Worm (Caenorhabditis elegans) whole organism, L3 larva: ENCODE data around the gene clh-2.

ENCODE experiments used
- elt-3 ChIP-seq, 3 experiments: fragments of 150-350 bp in 1 of 3; sonication (generic microtip) in 2 of 3; optimal IDR thresholded peaks; 2 replicates in 2 of 3; 4 replicates in 1 of 3; lab custom pipeline; 2014 to 2017; ENCODE audit warnings: missing biosample characterization in 3 of 3, missing genetic modification characterization in 3 of 3
- fos-1 ChIP-seq: fragments of 150-350 bp; optimal IDR thresholded peaks from 2 replicates; lab custom pipeline; 2014; ENCODE audit warnings: missing biosample characterization, missing genetic modification characterization
- mdl-1 ChIP-seq: fragments of 150-350 bp; optimal IDR thresholded peaks from 2 replicates; lab custom pipeline; 2014; ENCODE audit warnings: missing biosample characterization, missing genetic modification characterization
- snpc-4 ChIP-seq: fragments of 150-350 bp; optimal IDR thresholded peaks from 2 replicates; lab custom pipeline; 2014; ENCODE audit warnings: missing biosample characterization, missing genetic modification characterization

- no peak for TF ChIP-seq snpc-4 (tag; lab: Kevin White, UChicago)
- no peak for TF ChIP-seq elt-3 (tag; optimal IDR thresholded peaks at IDR 0.05; lab: Kevin White, UChicago)
- no peak for TF ChIP-seq fos-1 (tag; lab: Kevin White, UChicago)
- TF ChIP-seq mdl-1 (tag; lab: Kevin White, UChicago) = no peak
These were observed 37.5 kb upstream of the clh-2 start, which contains the start of gene T24F1.4 for ce11 chrII:11314165-11314564.
